Worm (Caenorhabditis elegans): ENCODE measurements around the gene srab-6.
"Not testable (repeated sequence)": the region's sequence is repeated elsewhere in the genome, so short reads cannot be mapped to it uniquely, and the experiment has no call there.

The srab-6 gene

ce11 chrV:3107450-3107849 lies 44.3 kb downstream of the srab-6 start, which contains the start of gene str-68:
Gene str-68 (minus strand): TSS chrV:3107550.
- TF ChIP-seq F16B12.6 (tag; optimal IDR thresholded peaks at IDR 0.05) = no peak
- TF ChIP-seq efl-1 (optimal IDR thresholded peaks at IDR 0.05) = no peak
- no peak for TF ChIP-seq efl-1 (GFP tag; optimal IDR thresholded peaks at IDR 0.05 in 1 of 2)
- TF ChIP-seq dpl-1 (GFP tag; optimal IDR thresholded peaks at IDR 0.05) = no peak
- no peak for TF ChIP-seq pag-3 (tag; optimal IDR thresholded peaks at IDR 0.05; ENCODE audit: borderline replicate concordance, insufficient read depth)
- TF ChIP-seq lin-39 (tag; optimal IDR thresholded peaks at IDR 0.05) = no peak
- TF ChIP-seq fkh-8 (tag; optimal IDR thresholded peaks at IDR 0.05) = no peak
- TF ChIP-seq ceh-82 (tag; optimal IDR thresholded peaks at IDR 0.05) = no peak
- TF ChIP-seq mep-1 (tag; optimal IDR thresholded peaks at IDR 0.05) = no peak
- TF ChIP-seq rnt-1 (tag; optimal IDR thresholded peaks at IDR 0.05) = no peak
- TF ChIP-seq irx-1 (tag; optimal IDR thresholded peaks at IDR 0.05) = no peak
- no peak for TF ChIP-seq mef-2 (tag; optimal IDR thresholded peaks at IDR 0.05)
- no peak for TF ChIP-seq unc-62 (GFP tag; optimal IDR thresholded peaks at IDR 0.05)
- TF ChIP-seq nhr-12 (tag; optimal IDR thresholded peaks at IDR 0.05) = no peak

ce11 chrV:3106785-3107184 lies 45.0 kb downstream of the srab-6 start:
- TF ChIP-seq snpc-4 (tag; optimal IDR thresholded peaks at IDR 0.05) (peak; percentile 25), unc-30 (tag; optimal IDR thresholded peaks at IDR 0.05) (no peak)

- TF ChIP-seq Y116A8C.19 (tag; optimal IDR thresholded peaks at IDR 0.05; ENCODE audit: borderline replicate concordance) (no peak), swsn-7 (tag; optimal IDR thresholded peaks at IDR 0.05) (no peak), nhr-237 (tag; optimal IDR thresholded peaks at IDR 0.05) (no peak), blmp-1 (tag; optimal IDR thresholded peaks at IDR 0.05) (no peak), dpl-1 (GFP tag; optimal IDR thresholded peaks at IDR 0.05) (no peak), fkh-8 (tag; optimal IDR thresholded peaks at IDR 0.05) (no peak), lsy-2 (tag; optimal IDR thresholded peaks at IDR 0.05) (no peak), ztf-4 (tag; optimal IDR thresholded peaks at IDR 0.05) (no peak)
These were observed 46.0 kb downstream of the srab-6 start, which contains the start of gene str-69 for ce11 chrV:3105810-3106209. Gene str-69 (minus strand): TSS chrV:3105910.

ce11 chrV:3104134-3104533 lies 47.6 kb downstream of the srab-6 start, which contains the start of gene str-66:
Gene str-66 (minus strand): TSS chrV:3104234.
- TF ChIP-seq grh-1 (GFP tag; IDR thresholded peaks at IDR 0.05) (no peak), mep-1 (tag; optimal IDR thresholded peaks at IDR 0.05) (no peak), isw-1 (GFP tag; IDR thresholded peaks at IDR 0.05) (no peak), egl-27 (tag; optimal IDR thresholded peaks at IDR 0.05) (no peak), pag-3 (tag; optimal IDR thresholded peaks at IDR 0.05; ENCODE audit: borderline replicate concordance, insufficient read depth) (no peak), nhr-19 (GFP tag; conservative IDR thresholded peaks at IDR 0.05) (no peak), lsy-2 (tag; optimal IDR thresholded peaks at IDR 0.05) (no peak), unc-62 (GFP tag; optimal IDR thresholded peaks at IDR 0.05) (no peak), aly-2 (tag; optimal IDR thresholded peaks at IDR 0.05) (no peak), tlp-1 (tag; optimal IDR thresholded peaks at IDR 0.05) (no peak), ztf-4 (tag; optimal IDR thresholded peaks at IDR 0.05) (no peak), swsn-7 (tag; optimal IDR thresholded peaks at IDR 0.05) (no peak), vab-15 (tag; optimal IDR thresholded peaks at IDR 0.05) (no peak), nhr-84 (tag; optimal IDR thresholded peaks at IDR 0.05) (no peak), sup-37 (GFP tag; optimal IDR thresholded peaks at IDR 0.05) (no peak), aha-1 (tag; optimal IDR thresholded peaks at IDR 0.05) (no peak), lin-14 (GFP tag; optimal IDR thresholded peaks at IDR 0.05) (no peak), Y116A8C.19 (tag; optimal IDR thresholded peaks at IDR 0.05; ENCODE audit: borderline replicate concordance) (no peak), mef-2 (tag; optimal IDR thresholded peaks at IDR 0.05) (no peak), dpl-1 (GFP tag; optimal IDR thresholded peaks at IDR 0.05) (no peak)

ce11 chrV:3102049-3102448 lies 49.7 kb downstream of the srab-6 start, which contains the start of gene Y73C8C.4:
Gene Y73C8C.4 (minus strand): TSS chrV:3102149.
- TF ChIP-seq snu-23 (GFP tag; optimal IDR thresholded peaks at IDR 0.05); pqm-1 (tag; optimal IDR thresholded peaks at IDR 0.05); nhr-84 (tag; optimal IDR thresholded peaks at IDR 0.05): not testable (repeated sequence)

Measured in whole organism, L1 larva.